Worm (Caenorhabditis elegans): ENCODE measurements around the gene F08D12.12.

DNA sequence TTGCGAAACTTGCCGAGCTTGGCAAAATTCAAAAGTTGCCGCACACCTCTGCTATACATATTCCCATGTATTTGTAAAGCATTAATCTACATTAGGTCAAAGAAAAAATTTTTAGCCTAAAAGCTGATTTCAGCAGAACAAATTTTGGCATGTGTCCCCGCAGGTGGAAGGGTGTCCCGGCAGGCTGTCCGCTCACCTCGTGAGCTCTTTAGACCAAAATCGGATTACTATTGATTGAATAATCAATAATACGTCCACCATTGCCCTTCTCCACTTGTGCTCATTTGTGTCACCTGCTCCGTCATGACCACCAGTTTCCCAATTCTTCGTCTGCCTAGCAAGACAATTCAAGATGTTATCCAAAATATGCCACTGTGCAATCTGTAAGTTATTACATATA lies 28.4 kb downstream of the F08D12.12 start, which contains the start of gene fbxb-107:
- TF ChIP-seq rec-8 (tag; optimal IDR thresholded peaks at IDR 0.05) = no peak
- TF ChIP-seq hrde-1 (tag; optimal IDR thresholded peaks at IDR 0.05; ENCODE audit: borderline replicate concordance) = no peak
- no peak for TF ChIP-seq him-1 (tag; optimal IDR thresholded peaks at IDR 0.05)
- no peak for TF ChIP-seq unc-62 (GFP tag; optimal IDR thresholded peaks at IDR 0.05)
- TF ChIP-seq egl-18 (GFP tag; IDR thresholded peaks at IDR 0.05) = no peak
- TF ChIP-seq B0019.2 (GFP tag; conservative IDR thresholded peaks at IDR 0.05) = no peak

Measured in whole organism, young adult.